Fruit fly (Drosophila melanogaster) whole organism, wandering third instar larva: ENCODE data around the gene ftz-f1.

ENCODE experiments used
- CG32264 ChIP-seq: fragments of 200-800 bp; sonication (Bioruptor generic); optimal IDR thresholded peaks from 2 replicates; lab custom pipeline; 2016; ENCODE audit warnings: missing biosample characterization, missing genetic modification characterization
- CrebA ChIP-seq: fragments of 200-800 bp; sonication (Bioruptor generic); optimal IDR thresholded peaks from 2 replicates; lab custom pipeline; 2016; ENCODE audit warnings: missing biosample characterization, mild to moderate bottlenecking, missing genetic modification characterization, borderline replicate concordance
- Dfd ChIP-seq: fragments of >200 bp; optimal IDR thresholded peaks from 2 replicates; lab custom pipeline; 2017; ENCODE audit warnings: missing biosample characterization, missing genetic modification characterization
- Dif ChIP-seq: fragments of 200-275, 200-300 bp; sonication (Bioruptor generic); optimal IDR thresholded peaks from 2 replicates; lab custom pipeline; 2018; ENCODE audit warnings: missing biosample characterization, missing genetic modification characterization; ENCODE audit not compliant: partially characterized antibody
- Hnf4 ChIP-seq: fragments of 200-800 bp; sonication (Bioruptor generic); optimal IDR thresholded peaks from 2 replicates; lab custom pipeline; 2016; ENCODE audit warnings: missing biosample characterization, mild to moderate bottlenecking, missing genetic modification characterization
- Hr78 ChIP-seq: fragments of >200 bp; optimal IDR thresholded peaks from 2 replicates; lab custom pipeline; 2017; ENCODE audit warnings: missing biosample characterization, missing genetic modification characterization
- Hr83 ChIP-seq: fragments of 200-300 bp; sonication (Bioruptor generic); optimal IDR thresholded peaks from 2 replicates; lab custom pipeline; 2016; ENCODE audit warnings: missing biosample characterization, mild to moderate bottlenecking, missing genetic modification characterization, moderate library complexity; ENCODE audit not compliant: poor library complexity, severe bottlenecking
- Jra ChIP-seq: sonication (Bioruptor generic); optimal IDR thresholded peaks from 2 replicates; lab custom pipeline; 2016; ENCODE audit warnings: missing biosample characterization, missing genetic modification characterization
- Mio ChIP-seq: sonication (Bioruptor generic); optimal IDR thresholded peaks from 2 replicates; lab custom pipeline; 2016; ENCODE audit warnings: missing biosample characterization, missing genetic modification characterization
- Myc ChIP-seq: fragments of >200 bp; optimal IDR thresholded peaks from 2 replicates; lab custom pipeline; 2017
- N ChIP-seq: fragments of >200 bp; optimal IDR thresholded peaks from 2 replicates; lab custom pipeline; 2018; ENCODE audit warnings: missing biosample characterization, missing external identifiers, missing genetic modification characterization
- OdsH ChIP-seq: fragments of 200-800 bp; sonication (Bioruptor generic); optimal IDR thresholded peaks from 2 replicates; lab custom pipeline; 2016; ENCODE audit warnings: missing biosample characterization, mild to moderate bottlenecking, missing genetic modification characterization
- Rel ChIP-seq, 2 experiments: fragments of 200-800 bp; sonication (Bioruptor generic) in 1 of 2; optimal IDR thresholded peaks; 2 replicates in 1 of 2; 3 replicates in 1 of 2; lab custom pipeline; 2016 to 2019; ENCODE audit warnings: mild to moderate bottlenecking in 2 of 2, missing biosample characterization in 2 of 2, missing genetic modification characterization in 2 of 2, moderate library complexity in 1 of 2
- Sp1 ChIP-seq: fragments of 200-800 bp; sonication (Bioruptor generic); optimal IDR thresholded peaks from 3 replicates; lab custom pipeline; 2019; ENCODE audit warnings: missing biosample characterization, mild to moderate bottlenecking, missing genetic modification characterization, moderate library complexity
- Vsx2 ChIP-seq: fragments of 200-300, 225-300 bp; sonication (Bioruptor generic); optimal IDR thresholded peaks from 2 replicates; lab custom pipeline; 2018; ENCODE audit warnings: missing biosample characterization, missing genetic modification characterization; ENCODE audit not compliant: partially characterized antibody
- br ChIP-seq: fragments of 200-800 bp; sonication (Bioruptor generic); optimal IDR thresholded peaks from 2 replicates; lab custom pipeline; 2016; ENCODE audit warnings: missing biosample characterization, missing genetic modification characterization
- brk ChIP-seq: fragments of 200-800 bp; sonication (Bioruptor generic); optimal IDR thresholded peaks from 2 replicates; lab custom pipeline; 2016; ENCODE audit warnings: missing biosample characterization, mild to moderate bottlenecking, missing genetic modification characterization
- dl ChIP-seq, 2 experiments: fragments of 175-275, 200-275 bp in 1 of 2; fragments of 200-275 bp in 1 of 2; sonication (Bioruptor generic); optimal IDR thresholded peaks; lab custom pipeline; 2018; ENCODE audit warnings: mild to moderate bottlenecking in 2 of 2, missing biosample characterization in 2 of 2, missing genetic modification characterization in 2 of 2, moderate library complexity in 2 of 2; ENCODE audit not compliant: partially characterized antibody in 2 of 2, insufficient read depth in 1 of 2
- dmrt93B ChIP-seq: fragments of 200-800 bp; sonication (Bioruptor generic); optimal IDR thresholded peaks from 2 replicates; lab custom pipeline; 2018; ENCODE audit warnings: missing biosample characterization, mild to moderate bottlenecking, missing genetic modification characterization
- foxo ChIP-seq, 2 experiments: fragments of 200-800 bp; sonication (Bioruptor generic); optimal IDR thresholded peaks; 2 replicates in 1 of 2; 3 replicates in 1 of 2; lab custom pipeline; 2016 to 2017; ENCODE audit warnings: missing biosample characterization in 2 of 2, missing genetic modification characterization in 2 of 2
- fru ChIP-seq: fragments of 200-800 bp; sonication (Bioruptor generic); optimal IDR thresholded peaks from 3 replicates; lab custom pipeline; 2016; ENCODE audit warnings: missing biosample characterization, mild to moderate bottlenecking, missing genetic modification characterization
- jim ChIP-seq: fragments of 175-275, 200-325 bp; sonication (Bioruptor generic); optimal IDR thresholded peaks from 2 replicates; lab custom pipeline; 2016; ENCODE audit warnings: missing biosample characterization, mild to moderate bottlenecking, missing genetic modification characterization
- psq ChIP-seq: fragments of 200-800 bp; sonication (Bioruptor generic); optimal IDR thresholded peaks from 3 replicates; lab custom pipeline; 2017; ENCODE audit warnings: missing biosample characterization, mild to moderate bottlenecking, missing genetic modification characterization, moderate library complexity
- rgr ChIP-seq: fragments of 200-800 bp; sonication (Bioruptor generic); optimal IDR thresholded peaks from 3 replicates; lab custom pipeline; 2016; ENCODE audit warnings: missing biosample characterization, mild to moderate bottlenecking, missing genetic modification characterization
- sage ChIP-seq: fragments of 200-800 bp; sonication (Bioruptor generic); optimal IDR thresholded peaks from 2 replicates; lab custom pipeline; 2016; ENCODE audit warnings: missing biosample characterization, mild to moderate bottlenecking, missing genetic modification characterization
- sv ChIP-seq: fragments of 200-800 bp; sonication (Bioruptor generic); optimal IDR thresholded peaks from 3 replicates; lab custom pipeline; 2016; ENCODE audit warnings: missing biosample characterization, missing genetic modification characterization
- usp ChIP-seq: fragments of >200 bp; optimal IDR thresholded peaks from 2 replicates; lab custom pipeline; 2017; ENCODE audit warnings: missing biosample characterization, missing genetic modification characterization
- woc ChIP-seq: sonication (Bioruptor generic); optimal IDR thresholded peaks from 2 replicates; lab custom pipeline; 2016; ENCODE audit warnings: missing biosample characterization, mild to moderate bottlenecking, missing genetic modification characterization

The ftz-f1 gene

DNA sequence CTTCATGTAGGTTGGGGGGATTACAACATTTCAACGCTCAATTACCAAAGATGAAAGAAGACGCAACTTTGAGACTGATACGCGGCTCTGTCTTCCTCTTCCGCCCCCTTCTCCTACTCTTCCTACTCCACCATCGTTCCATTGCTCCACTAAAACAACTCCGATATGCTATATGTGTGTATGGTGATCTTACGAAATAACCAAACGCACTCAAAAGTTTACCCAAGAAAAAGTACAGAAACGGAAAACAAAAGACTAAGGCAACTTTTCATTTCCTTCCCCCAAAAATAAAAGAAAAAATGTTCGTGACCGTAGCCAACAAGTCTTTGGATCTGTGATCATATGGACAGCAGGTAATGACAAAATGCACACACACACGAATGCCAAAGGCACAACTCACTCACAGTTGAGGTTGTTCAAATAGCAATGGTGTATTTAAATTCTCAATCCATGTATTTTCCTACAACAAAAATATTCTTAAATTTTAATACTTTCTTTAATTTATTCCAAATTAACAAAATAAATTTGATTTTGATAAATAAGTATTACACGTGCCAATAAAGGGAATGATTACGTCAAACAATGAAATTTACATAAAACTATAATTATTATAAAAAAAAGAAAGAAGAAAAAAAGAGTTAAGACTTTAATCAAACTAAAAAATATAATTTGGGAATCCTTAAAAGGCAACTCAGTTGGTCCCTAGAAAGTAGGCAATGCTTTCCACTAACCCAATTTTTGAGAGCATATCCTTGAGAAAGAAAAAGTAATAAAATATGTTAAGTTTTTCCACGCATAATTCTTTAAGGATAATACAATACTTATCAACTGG, 32.9 kb downstream of the ftz-f1 start:
- TF ChIP-seq sv (GFP tag; lab: Kevin White, UChicago), result no peak
- TF ChIP-seq foxo (GFP tag; optimal IDR thresholded peaks at IDR 0.05; lab: Kevin White, UChicago), result peak in 1 of 2 experiments; percentile 3
- no peak for TF ChIP-seq N (GFP tag; lab: Kevin White, UChicago)

- TF ChIP-seq Vsx2 (GFP tag; lab: Kevin White, UChicago), result peak; percentile 50
- TF ChIP-seq Dif (GFP tag; lab: Kevin White, UChicago), result peak; percentile 84
- TF ChIP-seq Hr83 (GFP tag; lab: Kevin White, UChicago), result no peak
- no peak for TF ChIP-seq Dfd (GFP tag; lab: Kevin White, UChicago)
- TF ChIP-seq woc (GFP tag; lab: Kevin White, UChicago), result no peak
- TF ChIP-seq Sp1, result peak; percentile 37
- no peak for TF ChIP-seq Myc
- no peak for TF ChIP-seq br (GFP tag; lab: Kevin White, UChicago)
- no peak for TF ChIP-seq Rel (GFP tag; optimal IDR thresholded peaks at IDR 0.05; lab: Kevin White, UChicago)
- TF ChIP-seq Rel (tag; optimal IDR thresholded peaks at IDR 0.05; lab: Kevin White, UChicago), result peak; percentile 22
- peak; percentile 57 to 86 for TF ChIP-seq dl (GFP tag; optimal IDR thresholded peaks at IDR 0.05; lab: Kevin White, UChicago; ENCODE audit: insufficient read depth in 1 of 2, partially characterized antibody in 2 of 2)
- no peak for TF ChIP-seq Mio (GFP tag; lab: Kevin White, UChicago)
- TF ChIP-seq CrebA (GFP tag; lab: Kevin White, UChicago), result peak; percentile 21
These were observed 35.2 kb downstream of the ftz-f1 start for dm6 chr3L:18765657-18766592.

dm6 chr3L:18763486-18764436, 37.3 kb downstream of the ftz-f1 start:
- peak; percentile 96 for TF ChIP-seq Dfd (GFP tag; lab: Kevin White, UChicago)
- no peak for TF ChIP-seq dmrt93B (GFP tag; lab: Kevin White, UChicago)
- TF ChIP-seq Hnf4, result no peak
- no peak for TF ChIP-seq psq (GFP tag; lab: Kevin White, UChicago)
- no peak for TF ChIP-seq sage (GFP tag; lab: Kevin White, UChicago)
- TF ChIP-seq Jra (GFP tag; lab: Kevin White, UChicago), result no peak
- no peak for TF ChIP-seq Hr78
- no peak for TF ChIP-seq usp
- TF ChIP-seq sv (GFP tag; lab: Kevin White, UChicago), result no peak

DNA sequence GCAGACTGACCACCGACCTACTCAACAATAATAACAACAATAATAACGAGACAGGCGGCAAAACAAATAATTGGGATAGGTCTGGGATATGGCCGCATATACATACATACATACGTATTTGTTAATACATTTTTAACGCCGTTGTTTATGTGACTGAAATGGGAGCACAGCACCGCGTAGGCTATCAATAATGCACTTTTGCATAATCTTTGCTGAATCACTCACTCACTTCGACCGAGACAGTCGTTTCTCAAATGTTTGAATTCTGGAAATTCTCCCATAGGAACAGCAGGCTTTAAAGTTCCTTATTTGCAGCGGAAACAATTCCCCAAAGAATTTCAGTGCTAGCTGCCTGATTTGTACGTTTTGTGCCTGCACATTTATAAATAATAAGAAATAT, 39.4 kb downstream of the ftz-f1 start:
- TF ChIP-seq CG32264 (GFP tag; lab: Kevin White, UChicago) (no peak), Dif (GFP tag; lab: Kevin White, UChicago) (no peak), Jra (GFP tag; lab: Kevin White, UChicago) (no peak), Myc (no peak), Vsx2 (GFP tag; lab: Kevin White, UChicago) (no peak), psq (GFP tag; lab: Kevin White, UChicago) (no peak), Rel (GFP tag; optimal IDR thresholded peaks at IDR 0.05; lab: Kevin White, UChicago) (no peak), Rel (tag; optimal IDR thresholded peaks at IDR 0.05; lab: Kevin White, UChicago) (no peak), Hnf4 (no peak), dl (GFP tag; optimal IDR thresholded peaks at IDR 0.05; lab: Kevin White, UChicago; ENCODE audit: insufficient read depth in 1 of 2, partially characterized antibody in 2 of 2) (no peak), usp (no peak), CrebA (GFP tag; lab: Kevin White, UChicago) (no peak), OdsH (GFP tag; lab: Kevin White, UChicago) (no peak), woc (GFP tag; lab: Kevin White, UChicago) (no peak), jim (no peak), rgr (no peak), fru (GFP tag; lab: Kevin White, UChicago) (no peak), foxo (GFP tag; optimal IDR thresholded peaks at IDR 0.05; lab: Kevin White, UChicago) (no peak), brk (no peak)
- TF ChIP-seq, all 38 proteins: peak for 0
